Fruit fly (Drosophila melanogaster) whole organism, embryonic: ENCODE measurements around the gene Ptx1.
A peak's percentile ranks its signal among the peaks of the same experiment; 100 is the strongest.

ENCODE experiments used
- Abd-B ChIP-seq: fragments of 200-800 bp; sonication (Bioruptor generic); optimal IDR thresholded peaks from 2 replicates; lab custom pipeline; 2018; ENCODE audit warnings: missing biosample characterization, mild to moderate bottlenecking, missing genetic modification characterization, moderate library complexity
- CG10366 ChIP-seq: fragments of 200-800 bp; sonication (Bioruptor generic); IDR thresholded peaks from 2 replicates; pipeline ENCODE4 v1.3.6; 2022; ENCODE audit warnings: missing biosample characterization, missing genetic modification characterization
- CG11398 ChIP-seq: fragments of 200-800 bp; sonication (Bioruptor generic); optimal IDR thresholded peaks from 2 replicates; lab custom pipeline; 2016; ENCODE audit warnings: missing biosample characterization, missing genetic modification characterization
- CG11695 ChIP-seq: fragments of 200-800 bp; sonication (Bioruptor generic); IDR thresholded peaks from 3 replicates; pipeline ENCODE4 v1.3.6; 2022; ENCODE audit warnings: missing biosample characterization, missing genetic modification characterization
- CG13775 ChIP-seq: fragments of 200-800 bp; sonication (Bioruptor generic); optimal IDR thresholded peaks from 3 replicates; lab custom pipeline; 2017; ENCODE audit warnings: missing biosample characterization, mild to moderate bottlenecking, missing genetic modification characterization
- CG16813 ChIP-seq: fragments of 200-800 bp; sonication (Bioruptor generic); IDR thresholded peaks from 3 replicates; pipeline ENCODE4 v1.3.6; 2022; ENCODE audit warnings: missing biosample characterization, missing genetic modification characterization; ENCODE audit not compliant: partially characterized antibody
- CG17328 ChIP-seq: fragments of 200-800 bp; sonication (Bioruptor generic); IDR thresholded peaks from 2 replicates; pipeline ENCODE4 v1.3.6; 2022; ENCODE audit warnings: missing biosample characterization, missing genetic modification characterization
- CG17568 ChIP-seq: fragments of 200-800 bp; sonication (Bioruptor generic); optimal IDR thresholded peaks from 2 replicates; lab custom pipeline; 2018; ENCODE audit warnings: missing biosample characterization, mild to moderate bottlenecking, missing genetic modification characterization, moderate library complexity
- CG18262 ChIP-seq: fragments of 200-800 bp; optimal IDR thresholded peaks from 3 replicates; lab custom pipeline; 2019; ENCODE audit warnings: missing biosample characterization, mild to moderate bottlenecking, missing genetic modification characterization, moderate library complexity
- CG1832 ChIP-seq: fragments of 200-800 bp; sonication (Bioruptor generic); optimal IDR thresholded peaks from 2 replicates; lab custom pipeline; 2017; ENCODE audit warnings: missing biosample characterization, mild to moderate bottlenecking, missing genetic modification characterization, inconsistent platforms
- CG18764 ChIP-seq: fragments of 200-800 bp; sonication (Bioruptor generic); optimal IDR thresholded peaks from 3 replicates; lab custom pipeline; 2016; ENCODE audit warnings: missing biosample characterization, missing genetic modification characterization
- CG2889 ChIP-seq: fragments of 200-800 bp; sonication (Bioruptor generic); IDR thresholded peaks from 3 replicates; pipeline ENCODE4 v1.3.6; 2022; ENCODE audit warnings: missing biosample characterization, missing genetic modification characterization
- CG3281 ChIP-seq: fragments of 200-800 bp; sonication (Bioruptor generic); optimal IDR thresholded peaks from 3 replicates; lab custom pipeline; 2017; ENCODE audit warnings: missing biosample characterization, mild to moderate bottlenecking, missing genetic modification characterization
- CG3847 ChIP-seq: fragments of 200-800 bp; sonication (Bioruptor generic); IDR thresholded peaks from 2 replicates; pipeline ENCODE4 v1.3.6; 2022; ENCODE audit warnings: missing biosample characterization, missing genetic modification characterization
- CG5245 ChIP-seq: fragments of 200-800 bp; sonication (Bioruptor generic); optimal IDR thresholded peaks from 3 replicates; lab custom pipeline; 2016; ENCODE audit warnings: missing biosample characterization, missing genetic modification characterization
- CG6272 ChIP-seq: fragments of 200-800 bp; sonication (Bioruptor generic); IDR thresholded peaks from 2 replicates; pipeline ENCODE4 v1.3.6; 2022; ENCODE audit warnings: missing biosample characterization, missing genetic modification characterization
- CG7839 ChIP-seq: fragments of 200-800 bp; sonication (Bioruptor generic); optimal IDR thresholded peaks from 3 replicates; lab custom pipeline; 2018; ENCODE audit warnings: missing biosample characterization, mild to moderate bottlenecking, missing genetic modification characterization, moderate library complexity
- CG9727 ChIP-seq: fragments of 200-800 bp; sonication (Bioruptor generic); optimal IDR thresholded peaks from 3 replicates; lab custom pipeline; 2017; ENCODE audit warnings: missing biosample characterization, mild to moderate bottlenecking, missing genetic modification characterization
- CG9817 ChIP-seq: fragments of 200-800 bp; sonication (Bioruptor generic); optimal IDR thresholded peaks from 2 replicates; lab custom pipeline; 2018; ENCODE audit warnings: missing biosample characterization, mild to moderate bottlenecking, missing genetic modification characterization, moderate library complexity
- Deaf1 ChIP-seq: fragments of 200-800 bp; optimal IDR thresholded peaks from 3 replicates; lab custom pipeline; 2019; ENCODE audit warnings: missing biosample characterization, mild to moderate bottlenecking, missing genetic modification characterization, moderate library complexity
- Eip74EF ChIP-seq, 2 experiments: fragments of 200-800 bp in 1 of 2; fragments of >200 bp in 1 of 2; sonication (Bioruptor generic) in 1 of 2; optimal IDR thresholded peaks; 2 replicates each; lab custom pipeline; 2017 to 2019; ENCODE audit warnings: missing biosample characterization in 2 of 2, missing genetic modification characterization in 2 of 2, mild to moderate bottlenecking in 1 of 2, moderate library complexity in 1 of 2
- HHEX ChIP-seq: fragments of 200-800 bp; sonication (Bioruptor generic); optimal IDR thresholded peaks from 3 replicates; lab custom pipeline; 2017; ENCODE audit warnings: missing biosample characterization, mild to moderate bottlenecking, missing genetic modification characterization, missing genetic modification reagents
- Myb ChIP-seq: fragments of 200-800 bp; sonication (Bioruptor generic); optimal IDR thresholded peaks from 2 replicates; lab custom pipeline; 2016; ENCODE audit warnings: missing biosample characterization, missing genetic modification characterization
- Oaz ChIP-seq: fragments of 200-800 bp; sonication (Bioruptor generic); IDR thresholded peaks from 2 replicates; pipeline ENCODE4 v1.3.6; 2022; ENCODE audit warnings: missing biosample characterization, missing genetic modification characterization
- Scr ChIP-seq: fragments of 200-800 bp; sonication (Bioruptor generic); IDR thresholded peaks from 2 replicates; pipeline ENCODE4 v1.3.6; 2022; ENCODE audit warnings: missing biosample characterization, missing genetic modification characterization; ENCODE audit not compliant: partially characterized antibody
- Sin3A ChIP-seq: fragments of >200 bp; optimal IDR thresholded peaks from 2 replicates; lab custom pipeline; 2018
- abd-A ChIP-seq: fragments of 200-800 bp; sonication (Bioruptor generic); optimal IDR thresholded peaks from 3 replicates; lab custom pipeline; 2019; ENCODE audit warnings: missing biosample characterization, mild to moderate bottlenecking, missing genetic modification characterization, moderate library complexity
- al ChIP-seq: fragments of 200-800 bp; sonication (Bioruptor generic); IDR thresholded peaks from 2 replicates; pipeline ENCODE4 v1.3.6; 2022; ENCODE audit warnings: missing biosample characterization, missing genetic modification characterization
- aop ChIP-seq: fragments of 200-800 bp; sonication (Bioruptor generic); IDR thresholded peaks from 2 replicates; pipeline ENCODE4 v1.3.6; 2022; ENCODE audit warnings: missing biosample characterization, missing genetic modification characterization
- bowl ChIP-seq: fragments of 200-800 bp; sonication (Bioruptor generic); IDR thresholded peaks from 2 replicates; pipeline ENCODE4 v1.3.6; 2022; ENCODE audit warnings: missing biosample characterization, missing genetic modification characterization
- btn ChIP-seq: fragments of 200-800 bp; sonication (Bioruptor generic); optimal IDR thresholded peaks from 2 replicates; lab custom pipeline; 2016; ENCODE audit warnings: missing biosample characterization, missing genetic modification characterization
- crp ChIP-seq, 2 experiments: fragments of 200-800 bp; sonication (Bioruptor generic); optimal IDR thresholded peaks; 2 replicates in 1 of 2; 3 replicates in 1 of 2; lab custom pipeline; 2017; ENCODE audit warnings: missing biosample characterization in 2 of 2, missing genetic modification characterization in 2 of 2, mild to moderate bottlenecking in 1 of 2, moderate library complexity in 1 of 2
- danr ChIP-seq: fragments of 200-800 bp; sonication (Bioruptor generic); IDR thresholded peaks from 2 replicates; pipeline ENCODE4 v1.3.6; 2022; ENCODE audit warnings: missing biosample characterization, missing genetic modification characterization
- ewg ChIP-seq: fragments of 200-800 bp; sonication (Bioruptor generic); optimal IDR thresholded peaks from 3 replicates; lab custom pipeline; 2017; ENCODE audit warnings: mild to moderate bottlenecking, missing biosample characterization, missing genetic modification reagents, missing genetic modification characterization
- ftz-f1 ChIP-seq: fragments of 200-800 bp; sonication (Bioruptor generic); optimal IDR thresholded peaks from 2 replicates; lab custom pipeline; 2016; ENCODE audit warnings: missing biosample characterization, missing genetic modification characterization
- gro ChIP-seq: fragments of 200-800 bp; sonication (Bioruptor generic); optimal IDR thresholded peaks from 2 replicates; lab custom pipeline; 2016; ENCODE audit warnings: missing biosample characterization, missing genetic modification characterization
- hth ChIP-seq: fragments of >200 bp; optimal IDR thresholded peaks from 2 replicates; lab custom pipeline; 2017; ENCODE audit warnings: inconsistent platforms
- ken ChIP-seq: fragments of 200-800 bp; sonication (Bioruptor generic); IDR thresholded peaks from 3 replicates; pipeline ENCODE4 v1.3.6; 2022; ENCODE audit warnings: missing biosample characterization, missing genetic modification characterization
- maf-S ChIP-seq: fragments of 200-800 bp; sonication (Bioruptor generic); optimal IDR thresholded peaks from 2 replicates; lab custom pipeline; 2016; ENCODE audit warnings: missing biosample characterization, missing genetic modification characterization
- mam ChIP-seq: fragments of 200-800 bp; sonication (Bioruptor generic); optimal IDR thresholded peaks from 3 replicates; lab custom pipeline; 2016; ENCODE audit warnings: missing biosample characterization, missing genetic modification characterization
- mld ChIP-seq: fragments of 200-800 bp; sonication (Bioruptor generic); IDR thresholded peaks from 3 replicates; pipeline ENCODE4 v1.3.6; 2022; ENCODE audit warnings: missing biosample characterization, missing genetic modification characterization; ENCODE audit not compliant: partially characterized antibody
- onecut ChIP-seq: fragments of 200-800 bp; sonication (Bioruptor generic); IDR thresholded peaks from 2 replicates; pipeline ENCODE4 v1.3.6; 2022; ENCODE audit warnings: missing biosample characterization, missing genetic modification characterization
- pfk ChIP-seq: fragments of 200-800 bp; sonication (Bioruptor generic); optimal IDR thresholded peaks from 2 replicates; lab custom pipeline; 2018; ENCODE audit warnings: missing biosample characterization, mild to moderate bottlenecking, missing genetic modification characterization, moderate library complexity
- pho ChIP-seq: fragments of 200-800 bp; sonication (Bioruptor generic); optimal IDR thresholded peaks from 2 replicates; lab custom pipeline; 2016; ENCODE audit warnings: missing biosample characterization, missing genetic modification characterization
- ro ChIP-seq: fragments of 200-800 bp; sonication (Bioruptor generic); IDR thresholded peaks from 2 replicates; pipeline ENCODE4 v1.3.6; 2022; ENCODE audit warnings: missing biosample characterization, missing genetic modification characterization
- sna ChIP-seq: fragments of 200-800 bp; sonication (Bioruptor generic); IDR thresholded peaks from 2 replicates; pipeline ENCODE4 v1.3.6; 2022; ENCODE audit warnings: missing biosample characterization, missing genetic modification characterization; ENCODE audit not compliant: partially characterized antibody
- so ChIP-seq: fragments of 200-800 bp; sonication (Bioruptor generic); IDR thresholded peaks from 3 replicates; pipeline ENCODE4 v1.3.6; 2022; ENCODE audit warnings: missing biosample characterization, missing genetic modification characterization
- sob ChIP-seq: fragments of 200-800 bp; sonication (Bioruptor generic); IDR thresholded peaks from 2 replicates; pipeline ENCODE4 v1.3.6; 2022; ENCODE audit warnings: missing biosample characterization, missing genetic modification characterization

Ptx1 gene

DNA sequence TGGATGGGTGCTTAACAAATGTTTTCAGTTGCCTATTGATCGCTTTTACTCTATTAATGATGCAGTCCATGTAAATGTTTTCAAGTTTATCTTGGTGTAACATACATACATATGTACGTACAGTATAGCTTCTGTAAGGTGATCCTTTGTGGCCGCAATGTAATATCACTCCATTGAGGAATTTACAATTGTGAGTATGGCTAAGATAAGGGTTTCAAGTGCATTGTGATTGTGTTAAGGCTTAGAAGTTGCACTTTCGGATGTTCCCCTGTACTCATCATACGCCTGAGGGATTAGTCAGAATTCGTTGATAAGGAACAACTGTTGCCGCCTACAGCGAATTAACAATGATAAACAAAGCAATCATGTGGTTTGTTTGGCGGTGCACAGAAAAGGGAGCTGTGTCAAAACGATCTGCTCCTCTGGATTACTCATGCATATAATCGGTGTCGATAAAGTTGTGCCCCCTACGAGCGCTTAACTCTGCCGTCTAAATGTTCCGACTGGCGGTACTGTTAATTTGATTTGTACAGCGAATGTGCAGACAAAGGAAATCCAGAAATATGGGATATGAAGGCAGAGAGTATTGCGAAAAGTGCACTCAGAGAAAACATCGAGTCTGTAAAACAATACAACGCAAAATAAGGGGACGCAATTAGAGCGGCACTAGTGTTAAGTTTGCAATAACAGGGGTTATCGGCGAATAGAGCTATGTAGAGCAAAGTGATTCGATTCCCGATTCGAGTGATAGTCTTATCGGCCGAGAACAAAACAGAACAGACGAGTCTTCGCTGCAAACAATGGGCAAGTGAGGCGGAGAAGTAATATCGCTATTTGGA lies 24.6 kb upstream of the Ptx1 start (continued):
- TF ChIP-seq bowl (GFP tag; lab: Robert Waterston, UW) (0 out of 2 replicates have a peak, but pooled peaks have one; percentile 18), CG2889 (GFP tag; lab: Robert Waterston, UW) (no peak), CG3281 (peak; percentile 59), danr (no peak), mld (GFP tag; lab: Robert Waterston, UW) (no peak), CG9817 (tag; lab: Kevin White, UChicago) (peak; percentile 59), pho (GFP tag; lab: Kevin White, UChicago) (peak; percentile 9), CG18764 (GFP tag; lab: Kevin White, UChicago) (peak; percentile 11), crp (GFP tag; optimal IDR thresholded peaks at IDR 0.05; lab: Kevin White, UChicago) (no peak), ken (peak; percentile 79), aop (GFP tag; lab: Robert Waterston, UW) (no peak), CG1832 (GFP tag; lab: Kevin White, UChicago) (no peak), Abd-B (GFP tag; lab: Kevin White, UChicago) (no peak), CG3847 (peak; percentile 47; the same call in 1 of the 2 replicates), CG10366 (GFP tag; lab: Robert Waterston, UW) (peak; percentile 49; the same call in 1 of the 2 replicates), sna (no peak), Myb (GFP tag; lab: Kevin White, UChicago) (peak; percentile 42), abd-A (no peak), maf-S (GFP tag; lab: Kevin White, UChicago) (peak; percentile 38), hth (no peak), Oaz (GFP tag; lab: Robert Waterston, UW) (0 out of 2 replicates have a peak, but pooled peaks have one; percentile 39), btn (GFP tag; lab: Kevin White, UChicago) (no peak), ftz-f1 (GFP tag; lab: Kevin White, UChicago) (no peak), onecut (GFP tag; lab: Robert Waterston, UW) (peak; percentile 42), CG7839 (peak; percentile 84), Eip74EF (GFP tag; optimal IDR thresholded peaks at IDR 0.05; lab: Kevin White, UChicago) (no peak), CG17328 (GFP tag; lab: Robert Waterston, UW) (peak; percentile 63), CG17568 (GFP tag; lab: Kevin White, UChicago) (no peak), Deaf1 (tag; lab: Kevin White, UChicago) (no peak), CG6272 (0 out of 2 replicates have a peak, but pooled peaks have one; percentile 30), CG13775 (GFP tag; lab: Kevin White, UChicago) (peak; percentile 9), so (GFP tag; lab: Robert Waterston, UW) (no peak), CG18262 (tag; lab: Kevin White, UChicago) (peak; percentile 64), al (GFP tag; lab: Robert Waterston, UW) (0 out of 2 replicates have a peak, but pooled peaks have one; percentile 6), gro (GFP tag; lab: Kevin White, UChicago) (no peak), CG11398 (GFP tag; lab: Kevin White, UChicago) (peak; percentile 35), pfk (GFP tag; lab: Kevin White, UChicago) (no peak), CG5245 (GFP tag; lab: Kevin White, UChicago) (peak; percentile 57), CG11695 (GFP tag; lab: Robert Waterston, UW) (peak; percentile 52; the same call in 1 of the 3 replicates), Sin3A (lab: Kevin White, UChicago) (no peak), CG16813 (GFP tag; lab: Robert Waterston, UW) (no peak), mam (GFP tag; lab: Kevin White, UChicago) (peak; percentile 84), ro (GFP tag; lab: Robert Waterston, UW) (no peak), ewg (GFP tag; lab: Kevin White, UChicago) (peak; percentile 24), HHEX (GFP tag; lab: Kevin White, UChicago) (peak; percentile 61), Scr (no peak), CG9727 (GFP tag; lab: Kevin White, UChicago) (peak; percentile 23), sob (GFP tag; lab: Robert Waterston, UW) (peak; percentile 70)
